Worm (Caenorhabditis elegans): ENCODE results near the gene C54E10.10.

C54E10.10 gene

DNA sequence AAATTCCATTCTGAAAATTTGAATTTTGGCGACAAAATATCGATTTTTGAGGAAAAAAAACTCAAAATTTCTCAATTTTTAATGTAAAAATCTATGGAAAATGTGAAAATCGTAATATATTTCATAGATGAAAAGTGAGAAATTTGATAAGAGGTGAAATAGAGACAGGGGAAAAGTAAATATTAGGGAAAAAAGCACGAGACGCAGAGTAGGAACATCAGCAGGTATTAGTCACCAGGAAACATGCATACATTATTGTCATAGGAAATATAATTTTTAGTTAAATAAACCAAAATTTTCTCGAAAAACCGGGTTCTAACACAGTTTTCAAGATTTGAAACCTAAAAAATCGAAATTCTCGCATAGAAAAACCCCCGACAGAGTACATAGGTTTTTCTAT, 2.3 kb downstream of the C54E10.10 start, which contains the start of gene nhr-170:
Gene nhr-170 (minus strand): TSS at position 16 of the 400 bp plus-strand sequence.
- TF ChIP-seq fos-1 (tag; optimal IDR thresholded peaks at IDR 0.05) (no peak), pha-4 (tag; optimal IDR thresholded peaks at IDR 0.05) (peak; percentile 80)

DNA sequence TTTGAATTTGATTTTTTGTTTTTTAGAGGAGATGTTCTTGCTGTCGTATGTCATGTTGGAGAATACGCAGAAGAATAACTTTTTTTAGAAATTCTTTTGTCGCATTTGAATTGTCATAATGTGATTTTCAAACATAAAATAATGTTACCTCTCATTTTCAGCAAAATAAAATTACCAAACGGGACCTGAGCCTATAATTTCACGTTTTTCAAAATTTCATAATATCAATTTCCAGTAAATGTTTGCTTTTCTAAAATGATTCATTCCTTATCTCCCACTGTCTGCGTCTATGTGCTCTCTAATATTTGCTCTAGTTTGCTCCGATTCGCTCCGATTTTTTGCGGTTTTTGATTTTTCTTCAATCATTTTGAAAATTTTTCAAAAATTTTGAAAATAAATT, 12.5 kb downstream of the C54E10.10 start, which contains the start of gene nhr-231:
Gene nhr-231 (plus strand): TSS at position 301 of the 400 bp plus-strand sequence.
- TF ChIP-seq unc-39 (tag; optimal IDR thresholded peaks at IDR 0.05) (no peak), hmg-11 (tag; optimal IDR thresholded peaks at IDR 0.05) (no peak), daf-12 (tag; optimal IDR thresholded peaks at IDR 0.05) (no peak), egl-5 (tag; optimal IDR thresholded peaks at IDR 0.05) (no peak), skn-1 (tag; optimal IDR thresholded peaks at IDR 0.05) (no peak), ztf-11 (tag; optimal IDR thresholded peaks at IDR 0.05) (no peak), pha-4 (tag; optimal IDR thresholded peaks at IDR 0.05) (peak; percentile 29), tbx-2 (tag; optimal IDR thresholded peaks at IDR 0.05) (no peak), elt-3 (tag; optimal IDR thresholded peaks at IDR 0.05) (no peak)

DNA sequence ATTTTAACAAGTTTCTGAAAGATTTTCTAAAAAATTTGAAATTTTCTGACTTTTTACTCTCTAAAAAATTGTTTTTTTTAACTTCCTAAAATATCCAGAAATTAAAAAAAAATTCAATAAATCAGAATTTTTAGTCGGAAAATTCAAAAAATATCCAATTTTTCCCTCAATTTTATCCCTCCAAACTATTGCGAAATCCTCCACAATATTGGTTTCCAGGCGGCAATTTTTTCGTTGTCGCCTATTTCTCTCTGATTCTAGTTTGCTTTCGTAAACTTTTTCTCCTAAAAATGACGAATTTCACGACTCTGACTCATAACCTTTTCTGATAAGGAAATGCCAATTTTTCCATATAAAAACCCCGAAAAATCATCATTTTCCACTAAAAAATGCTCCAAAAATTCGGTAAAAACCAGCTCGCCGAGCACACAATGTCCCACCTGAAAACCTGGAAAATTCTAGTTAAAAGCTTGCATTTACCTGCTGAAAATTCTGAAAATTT, 15.7 kb downstream of the C54E10.10 start, which contains the start of gene Y17D7B.2:
Gene Y17D7B.2 (plus strand): TSS at position 323 of the 502 bp plus-strand sequence.
- TF ChIP-seq elt-2 (tag; optimal IDR thresholded peaks at IDR 0.05) (peak; percentile 0), ZK546.5 (tag; optimal IDR thresholded peaks at IDR 0.05) (no peak)

DNA sequence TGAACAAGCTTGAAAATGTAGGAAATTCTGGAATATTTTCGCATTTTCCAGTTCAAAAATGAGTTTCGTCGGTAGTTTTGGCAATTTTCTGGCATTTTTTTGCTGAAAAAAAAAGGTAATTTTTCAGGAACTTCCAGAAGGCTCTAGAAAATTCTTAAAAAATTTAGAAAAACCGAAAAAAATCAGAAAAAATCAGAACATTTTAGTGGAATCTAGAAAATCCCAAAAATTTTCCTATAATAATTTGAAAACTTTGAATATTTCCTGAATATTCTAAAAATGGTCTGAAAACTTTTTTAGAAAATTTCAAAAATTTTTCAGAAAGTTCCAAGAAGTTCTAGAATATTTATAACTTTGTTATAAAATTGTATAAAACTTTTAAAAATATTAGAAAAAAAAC, 16.5 kb downstream of the C54E10.10 start, which contains the start of gene Y17D7B.3:
Gene Y17D7B.3 (minus strand): TSS at position 101 of the 400 bp plus-strand sequence.
- TF ChIP-seq nhr-67 (tag; optimal IDR thresholded peaks at IDR 0.05) (no peak), ceh-16 (tag; optimal IDR thresholded peaks at IDR 0.05) (no peak), nhr-25 (tag; optimal IDR thresholded peaks at IDR 0.05) (no peak), fkh-10 (GFP tag; optimal IDR thresholded peaks at IDR 0.05) (no peak), nhr-11 (tag; optimal IDR thresholded peaks at IDR 0.05) (no peak)

DNA sequence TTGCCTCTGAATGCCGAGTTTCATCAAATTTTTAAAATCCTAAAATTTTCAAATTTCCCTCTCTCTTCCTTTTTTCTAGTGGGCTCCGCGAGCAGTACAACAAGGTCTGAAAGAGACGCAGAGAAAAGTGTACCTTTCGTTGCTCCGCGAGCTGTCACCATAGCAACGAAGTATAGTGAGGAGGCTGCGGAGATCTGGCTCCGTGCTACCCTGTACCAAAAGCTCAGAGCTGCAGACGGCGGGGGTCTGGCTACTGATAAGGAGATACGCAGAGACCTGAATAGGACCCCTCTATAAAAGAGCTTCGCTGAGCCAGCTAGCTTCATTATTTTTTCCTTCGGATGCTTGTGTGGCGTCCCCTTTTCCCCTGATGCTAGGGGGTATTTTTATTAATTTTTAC, 19.7 kb downstream of the C54E10.10 start, which contains the start of gene Y17D7B.10:
Gene Y17D7B.10 (plus strand): TSS at position 243 of the 400 bp plus-strand sequence.
- TF ChIP-seq snpc-4 (tag; optimal IDR thresholded peaks at IDR 0.05) = no peak
- no peak for TF ChIP-seq nfya-1 (tag; optimal IDR thresholded peaks at IDR 0.05; ENCODE audit: insufficient read depth)
- no peak for TF ChIP-seq ceh-82 (tag; optimal IDR thresholded peaks at IDR 0.05)
- no peak for TF ChIP-seq fkh-2 (tag; optimal IDR thresholded peaks at IDR 0.05)
- no peak for TF ChIP-seq nhr-67 (tag; optimal IDR thresholded peaks at IDR 0.05)

DNA sequence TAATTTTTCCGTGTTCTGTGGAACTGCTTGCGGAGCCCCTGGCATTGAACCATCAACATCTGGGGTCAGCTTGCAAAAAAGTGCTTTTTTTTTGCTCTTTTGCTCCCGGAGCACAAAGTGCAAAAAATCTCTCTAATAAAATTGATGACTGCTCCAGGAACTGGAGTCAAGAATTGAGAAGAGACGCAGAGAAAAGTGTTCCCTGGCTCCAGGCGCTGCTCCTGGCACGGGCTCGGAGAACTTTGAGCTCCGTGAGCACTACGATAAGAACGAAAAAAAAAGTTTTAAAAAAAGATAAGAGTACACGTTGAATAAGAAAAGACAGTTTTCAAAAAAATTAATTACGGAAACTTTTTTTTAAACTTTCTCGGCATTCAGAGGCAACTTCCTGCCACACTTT, 20.4 kb downstream of the C54E10.10 start:
- TF ChIP-seq lin-39 (tag; optimal IDR thresholded peaks at IDR 0.05) (peak; percentile 26), pqm-1 (tag; optimal IDR thresholded peaks at IDR 0.05) (peak; percentile 32), elt-2 (tag; optimal IDR thresholded peaks at IDR 0.05) (peak; percentile 82), pha-4 (tag; optimal IDR thresholded peaks at IDR 0.05) (peak; percentile 18), mml-1 (tag; optimal IDR thresholded peaks at IDR 0.05) (no peak)

DNA sequence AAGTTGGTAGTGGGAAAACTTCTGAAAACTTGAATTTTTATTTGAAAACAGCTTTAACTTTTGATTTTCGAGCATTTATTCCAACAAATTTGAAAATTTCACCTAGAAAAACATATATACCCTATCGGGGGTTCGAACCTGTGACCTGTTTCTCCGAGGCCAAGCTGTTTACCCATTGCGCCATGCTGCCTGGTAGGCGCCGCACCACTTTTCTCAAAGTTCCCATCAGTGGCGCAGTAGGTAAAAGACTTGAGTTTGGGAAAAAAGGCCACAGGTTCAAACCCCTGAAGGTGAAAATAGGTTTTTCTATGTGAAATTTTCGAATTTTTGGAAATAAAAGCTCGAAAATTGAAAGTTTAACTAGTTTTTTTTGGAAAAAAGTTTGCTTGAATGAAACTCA, 22.6 kb downstream of the C54E10.10 start:
- TF ChIP-seq nhr-11 (tag; optimal IDR thresholded peaks at IDR 0.05) (no peak), ceh-28 (tag; optimal IDR thresholded peaks at IDR 0.05) (no peak), egl-27 (tag; optimal IDR thresholded peaks at IDR 0.05) (no peak), nhr-67 (tag; optimal IDR thresholded peaks at IDR 0.05) (no peak), tbx-2 (tag; optimal IDR thresholded peaks at IDR 0.05) (no peak), ceh-16 (tag; optimal IDR thresholded peaks at IDR 0.05) (no peak), hmg-11 (tag; optimal IDR thresholded peaks at IDR 0.05) (no peak), skn-1 (tag; optimal IDR thresholded peaks at IDR 0.05) (no peak), snpc-4 (tag; optimal IDR thresholded peaks at IDR 0.05) (no peak), elt-2 (tag; optimal IDR thresholded peaks at IDR 0.05) (no peak), ZK546.5 (tag; optimal IDR thresholded peaks at IDR 0.05) (no peak), aly-2 (tag; optimal IDR thresholded peaks at IDR 0.05) (no peak), sea-2 (GFP tag; optimal IDR thresholded peaks at IDR 0.05) (no peak), elt-3 (tag; optimal IDR thresholded peaks at IDR 0.05) (no peak), fkh-10 (GFP tag; optimal IDR thresholded peaks at IDR 0.05) (no peak), egl-5 (tag; optimal IDR thresholded peaks at IDR 0.05) (no peak), R02D3.7 (tag; optimal IDR thresholded peaks at IDR 0.05) (no peak), pqm-1 (tag; optimal IDR thresholded peaks at IDR 0.05) (no peak), elt-1 (tag; optimal IDR thresholded peaks at IDR 0.05) (no peak)

Data from whole organism, L3 larva.